Worm (Caenorhabditis elegans) whole organism, midembryonic: ENCODE measurements around the gene vdac-1.

Source experiments
- cog-1 ChIP-seq: sonication (generic microtip); optimal IDR thresholded peaks from 2 replicates; lab custom pipeline; 2016; ENCODE audit warnings: missing genetic modification characterization, missing compliant biosample characterization
- flt-1 ChIP-seq: fragments of 200-800 bp; sonication (Bioruptor generic); IDR thresholded peaks from 2 replicates; pipeline ENCODE4 v1.3.6; 2022; ENCODE audit warnings: missing genetic modification characterization, missing compliant biosample characterization
- med-1 ChIP-seq: sonication (generic microtip); optimal IDR thresholded peaks from 2 replicates; lab custom pipeline; 2017; ENCODE audit warnings: missing genetic modification characterization, mild to moderate bottlenecking, missing compliant biosample characterization, antibody characterized with exemption, missing genetic modification reagents; ENCODE audit not compliant: insufficient read depth
- ref-1 ChIP-seq: fragments of 200-800 bp; sonication (Bioruptor generic); conservative IDR thresholded peaks from 2 replicates; pipeline ENCODE4 v1.3.6; 2022; ENCODE audit warnings: missing genetic modification reagents, missing genetic modification characterization, missing compliant biosample characterization
- tab-1 ChIP-seq: fragments of 200-800 bp; sonication (Bioruptor generic); IDR thresholded peaks from 2 replicates; pipeline ENCODE4 v1.3.6; 2022; ENCODE audit warnings: missing genetic modification characterization, missing compliant biosample characterization

ce11 chrIV:7550445-7550844, 42.8 kb upstream of the vdac-1 start, which contains the start of gene pam-1:
- no peak for TF ChIP-seq ref-1 (GFP tag; lab: Robert Waterston, UW)
- TF ChIP-seq tab-1 (GFP tag; lab: Robert Waterston, UW), result no peak
- no peak for TF ChIP-seq cog-1 (tag; lab: Kevin White, UChicago)
- no peak for TF ChIP-seq flt-1 (GFP tag; lab: Robert Waterston, UW)
- no peak for TF ChIP-seq med-1
